Fruit fly (Drosophila melanogaster) Kc167 (cell line): ENCODE results near the gene ctrip.

Experiments
- Sin3A ChIP-seq: fragments of >200 bp; optimal IDR thresholded peaks from 2 replicates; lab custom pipeline; 2018; ENCODE audit warnings: missing external identifiers
- ttk ChIP-seq: sonication (Bioruptor generic); optimal IDR thresholded peaks from 2 replicates; lab custom pipeline; 2017; ENCODE audit warnings: missing external identifiers

dm6 chr3R:4761372-4761771 lies 50.5 kb downstream of the ctrip start:
- TF ChIP-seq Sin3A (lab: Kevin White, UChicago) (no peak), ttk (lab: Kevin White, UChicago) (no peak)
